Worm (Caenorhabditis elegans) whole organism, midembryonic: ENCODE results near the gene epg-5.

Source experiments
- cog-1 ChIP-seq: sonication (generic microtip); optimal IDR thresholded peaks from 2 replicates; lab custom pipeline; 2016; ENCODE audit warnings: missing genetic modification characterization, missing compliant biosample characterization
- ref-1 ChIP-seq: fragments of 200-800 bp; sonication (Bioruptor generic); conservative IDR thresholded peaks from 2 replicates; pipeline ENCODE4 v1.3.6; 2022; ENCODE audit warnings: missing genetic modification reagents, missing genetic modification characterization, missing compliant biosample characterization

DNA sequence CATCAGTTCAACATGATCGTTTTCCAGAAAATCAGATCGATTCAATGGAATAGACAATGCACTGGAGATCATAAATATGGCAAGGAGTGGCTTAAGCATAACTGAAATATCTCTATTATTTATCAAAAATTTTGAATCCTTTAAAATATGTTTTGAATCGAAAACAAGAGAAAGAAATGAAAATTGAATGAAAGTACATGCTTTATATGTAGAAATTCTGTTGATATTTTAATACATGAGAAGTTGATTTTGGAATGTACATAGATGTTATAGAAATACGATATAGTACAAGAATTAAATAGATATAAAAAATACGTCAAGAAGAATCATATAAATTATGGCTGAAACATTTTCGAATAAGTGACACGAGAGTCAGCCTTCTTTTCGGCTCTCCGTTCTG is 16.9 kb downstream of the epg-5 start, which contains the start of gene C56C10.9:
- TF ChIP-seq cog-1 (tag; lab: Kevin White, UChicago) (no peak), ref-1 (no peak)
